Fruit fly (Drosophila melanogaster): ENCODE measurements around the gene CG46468.
A peak's percentile ranks its signal among the peaks of the same experiment; 100 is the strongest.

The CG46468 gene

DNA sequence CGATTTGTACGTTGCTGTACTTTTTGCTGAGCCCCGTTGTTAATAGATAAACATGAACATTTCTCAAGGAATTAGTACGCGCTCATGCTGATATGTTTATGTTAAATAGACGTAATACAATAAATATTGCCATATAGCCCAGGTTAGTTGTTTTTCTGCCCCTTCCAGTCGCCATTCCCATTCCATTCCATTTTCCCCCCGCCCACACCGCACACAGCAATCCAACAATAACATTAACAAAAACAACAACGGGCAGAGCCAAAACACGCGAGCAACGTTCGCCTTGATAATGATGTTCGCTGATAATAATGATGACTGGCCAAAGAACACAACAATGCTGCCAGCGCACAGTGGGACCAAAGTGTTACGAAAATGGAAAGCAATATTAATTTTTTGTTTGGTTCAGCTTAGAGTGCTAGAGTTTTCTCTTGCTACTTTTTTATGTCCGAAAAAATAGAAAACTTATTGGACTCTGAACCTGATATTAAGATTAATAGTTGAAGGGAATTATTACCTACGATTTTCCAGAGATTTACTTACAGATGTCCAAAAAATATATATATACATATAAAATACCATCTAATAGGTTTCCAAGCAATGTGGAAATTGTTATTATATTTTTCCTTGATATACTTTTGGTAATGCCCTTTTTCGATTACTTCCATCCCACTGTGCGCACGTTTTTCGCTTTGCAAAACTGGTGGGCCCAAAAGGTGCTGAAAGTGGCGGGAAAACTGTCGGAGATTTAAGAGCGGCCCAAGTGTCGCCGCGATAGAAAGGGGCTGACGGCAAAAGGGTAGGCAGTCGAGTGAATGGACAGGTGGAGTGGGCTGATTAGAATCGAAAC is 4.6 kb upstream of the CG46468 start (continued):
- peak; percentile 85 for TF ChIP-seq CG32767 (GFP tag; IDR thresholded peaks at IDR 0.05)
- peak; percentile 86 to 94 for TF ChIP-seq dpn (GFP tag; optimal IDR thresholded peaks at IDR 0.05)
- TF ChIP-seq grn (GFP tag; optimal IDR thresholded peaks at IDR 0.05) = peak; percentile 64
- peak; percentile 93 for TF ChIP-seq CG4282 (GFP tag; optimal IDR thresholded peaks at IDR 0.05)
- peak; percentile 16; the same call in 1 of the 2 replicates for TF ChIP-seq dan (GFP tag; IDR thresholded peaks at IDR 0.05)
- TF ChIP-seq Nf-YA (GFP tag; IDR thresholded peaks at IDR 0.05) = peak; percentile 72
- TF ChIP-seq sim (GFP tag; IDR thresholded peaks at IDR 0.05) = peak; percentile 76; the same call in 1 of the 2 replicates
- peak; percentile 48; the same call in 1 of the 2 replicates for TF ChIP-seq CkIIα-i1 (GFP tag; IDR thresholded peaks at IDR 0.05)
- peak; percentile 98 for TF ChIP-seq lab (GFP tag; optimal IDR thresholded peaks at IDR 0.05)
- TF ChIP-seq ro (GFP tag; IDR thresholded peaks at IDR 0.05) = peak; percentile 72; the same call in 1 of the 2 replicates
- peak; percentile 38; the same call in 1 of the 3 replicates for TF ChIP-seq CG2199 (GFP tag; IDR thresholded peaks at IDR 0.05)
- peak; percentile 84 for TF ChIP-seq Mad (GFP tag; optimal IDR thresholded peaks at IDR 0.05)
- TF ChIP-seq CG17802 (tag; optimal IDR thresholded peaks at IDR 0.05) = peak; percentile 62
- TF ChIP-seq HLH54F (GFP tag; optimal IDR thresholded peaks at IDR 0.05) = peak; percentile 87
- peak; percentile 94 for TF ChIP-seq run (tag; optimal IDR thresholded peaks at IDR 0.05)
- TF ChIP-seq p53 (GFP tag; optimal IDR thresholded peaks at IDR 0.05) = peak; percentile 39
- peak; percentile 90 for TF ChIP-seq kah (GFP tag; optimal IDR thresholded peaks at IDR 0.05)
- TF ChIP-seq CG42726 (GFP tag; IDR thresholded peaks at IDR 0.05; ENCODE audit: partially characterized antibody) = no peak
- TF ChIP-seq CG12219 (GFP tag; optimal IDR thresholded peaks at IDR 0.05) = peak; percentile 89

DNA sequence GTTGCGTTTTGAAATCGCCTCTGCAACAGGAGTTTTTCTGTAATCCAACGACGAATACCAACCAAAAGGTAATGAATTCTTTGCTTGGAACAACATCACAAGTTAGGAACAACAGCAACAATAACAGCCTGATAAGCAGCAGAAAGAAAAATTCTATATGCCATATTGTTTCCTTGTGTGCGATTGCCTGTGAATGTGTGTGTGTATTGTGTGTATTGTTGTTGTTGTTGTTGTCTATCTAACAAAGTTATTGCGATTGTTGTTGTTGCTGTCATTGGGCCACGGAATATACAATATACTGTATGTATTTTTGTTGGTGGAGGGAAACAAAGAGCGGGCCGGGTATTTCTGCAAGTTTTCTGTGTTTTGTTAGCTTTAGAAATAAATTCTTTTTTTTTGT is 3.9 kb upstream of the CG46468 start:
- TF ChIP-seq CG4360 (GFP tag; IDR thresholded peaks at IDR 0.05) = peak; percentile 92
- TF ChIP-seq CrebB (tag; optimal IDR thresholded peaks at IDR 0.05) = no peak

DNA sequence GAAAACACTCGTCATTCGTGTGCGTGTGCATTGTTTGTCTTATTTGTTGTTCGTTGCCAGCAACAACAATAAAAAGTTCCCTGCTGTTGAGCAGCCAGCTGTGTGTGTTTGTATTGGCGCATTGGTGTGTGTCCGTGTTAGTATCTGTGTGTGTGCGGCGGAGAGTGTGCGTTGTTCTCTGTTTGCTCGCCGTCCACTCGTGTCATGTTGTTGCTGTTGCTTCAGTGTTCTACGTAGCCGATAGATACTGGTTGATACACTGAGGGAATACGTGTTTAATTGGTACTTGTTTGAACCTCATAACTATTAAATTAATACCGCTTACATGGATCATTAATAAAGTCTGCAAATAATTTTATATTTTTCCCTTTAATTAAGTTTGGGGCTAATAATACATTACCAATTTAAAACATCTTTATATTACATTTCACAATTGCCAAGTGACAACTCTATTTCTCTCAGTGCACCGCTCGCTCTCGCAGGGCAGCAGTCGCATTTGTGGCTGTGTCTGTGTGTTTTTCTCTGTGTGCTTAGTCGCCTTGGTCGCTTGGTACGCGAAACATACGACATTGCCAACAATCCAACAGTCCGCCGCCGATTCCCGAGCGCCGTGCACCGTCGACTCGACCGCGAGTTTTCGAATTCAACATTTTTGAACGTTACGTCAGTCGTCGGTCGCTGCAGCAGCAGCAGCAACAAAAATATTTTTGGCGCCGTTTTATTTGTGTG is 3.3 kb upstream of the CG46468 start, which contains the start of gene brwl:
Gene brwl (plus strand): TSS at position 531 of the 729 bp plus-strand sequence.
- TF ChIP-seq emc (GFP tag; optimal IDR thresholded peaks at IDR 0.05) = peak; percentile 94
- TF ChIP-seq stwl (tag; optimal IDR thresholded peaks at IDR 0.05) = peak; percentile 72
- peak; percentile 96 for TF ChIP-seq rib (GFP tag; IDR thresholded peaks at IDR 0.05)
- TF ChIP-seq cato (GFP tag; optimal IDR thresholded peaks at IDR 0.05; ENCODE audit: borderline replicate concordance) = peak; percentile 98
- TF ChIP-seq Dbx (GFP tag; IDR thresholded peaks at IDR 0.05) = peak; percentile 98
- TF ChIP-seq CG17912 (GFP tag; optimal IDR thresholded peaks at IDR 0.05) = peak; percentile 83
- peak; percentile 99 for TF ChIP-seq az2 (GFP tag; optimal IDR thresholded peaks at IDR 0.05)
- TF ChIP-seq amos (GFP tag; IDR thresholded peaks at IDR 0.05; ENCODE audit: partially characterized antibody) = peak; percentile 27; the same call in 1 of the 2 replicates
- peak; percentile 99 for TF ChIP-seq CG34422 (GFP tag; IDR thresholded peaks at IDR 0.05)
- TF ChIP-seq CG15011 (GFP tag; optimal IDR thresholded peaks at IDR 0.05) = peak; percentile 98
- TF ChIP-seq sisA (GFP tag; IDR thresholded peaks at IDR 0.05) = peak; percentile 99
- TF ChIP-seq CG17186 (GFP tag; optimal IDR thresholded peaks at IDR 0.05) = peak; percentile 92
- peak; percentile 97 for TF ChIP-seq CG5245 (GFP tag; optimal IDR thresholded peaks at IDR 0.05)
- peak; percentile 98 for TF ChIP-seq CG11504 (tag; optimal IDR thresholded peaks at IDR 0.05)
- peak; percentile 99 for TF ChIP-seq zf30C (GFP tag; optimal IDR thresholded peaks at IDR 0.05)
- TF ChIP-seq kni (GFP tag; optimal IDR thresholded peaks at IDR 0.05) = peak; percentile 95
- peak; percentile 42 for TF ChIP-seq Bgb (GFP tag; IDR thresholded peaks at IDR 0.05; ENCODE audit: partially characterized antibody)
- peak; percentile 97 for TF ChIP-seq CG33557 (GFP tag; optimal IDR thresholded peaks at IDR 0.05)
- TF ChIP-seq Dip3 (GFP tag; optimal IDR thresholded peaks at IDR 0.05) = peak; percentile 98
- TF ChIP-seq phol (tag; optimal IDR thresholded peaks at IDR 0.05) = peak; percentile 99
- TF ChIP-seq ash1 (GFP tag; optimal IDR thresholded peaks at IDR 0.05) = peak; percentile 71
- peak; percentile 99 for TF ChIP-seq tin (GFP tag; optimal IDR thresholded peaks at IDR 0.05)
- TF ChIP-seq CG9876 (GFP tag; optimal IDR thresholded peaks at IDR 0.05) = peak; percentile 95
- peak; percentile 98 for TF ChIP-seq oc (tag; optimal IDR thresholded peaks at IDR 0.05)
